Fruit fly (Drosophila melanogaster) whole organism, prepupa: ENCODE measurements around the gene Tace.

ENCODE experiments used
- CG11902 ChIP-seq: fragments of 200-800 bp; sonication (Bioruptor generic); optimal IDR thresholded peaks from 3 replicates; lab custom pipeline; 2016; ENCODE audit warnings: missing biosample characterization, missing genetic modification characterization
- CG3032 ChIP-seq: fragments of 200-800 bp; optimal IDR thresholded peaks from 2 replicates; lab custom pipeline; 2019; ENCODE audit warnings: missing biosample characterization, mild to moderate bottlenecking, missing genetic modification characterization, moderate library complexity
- OdsH ChIP-seq: fragments of 200-800 bp; sonication (Bioruptor generic); optimal IDR thresholded peaks from 3 replicates; lab custom pipeline; 2016; ENCODE audit warnings: missing biosample characterization, missing genetic modification characterization
- cyc ChIP-seq: fragments of 200-800 bp; sonication (Bioruptor generic); optimal IDR thresholded peaks from 3 replicates; lab custom pipeline; 2016; ENCODE audit warnings: missing biosample characterization, missing genetic modification characterization
- dsx ChIP-seq: fragments of 200-800 bp; optimal IDR thresholded peaks from 3 replicates; lab custom pipeline; 2019; ENCODE audit warnings: missing biosample characterization, mild to moderate bottlenecking, missing genetic modification characterization, moderate library complexity; ENCODE audit not compliant: poor library complexity, severe bottlenecking

- TF ChIP-seq OdsH, result no peak
- no peak for TF ChIP-seq dsx (GFP tag; lab: Kevin White, UChicago)
- no peak for TF ChIP-seq CG11902
- TF ChIP-seq CG3032 (tag; lab: Kevin White, UChicago), result peak; percentile 4
- TF ChIP-seq cyc (GFP tag; lab: Kevin White, UChicago), result peak; percentile 17
These were observed 4.3 kb downstream of the Tace start, which contains the start of the genes Nlp and Nph for dm6 chr3R:30004648-30005047.
